Worm (Caenorhabditis elegans): ENCODE data around the gene miga-1.

Gene miga-1

ce11 chrV:12433105-12433504 lies 32.4 kb upstream of the miga-1 start:
- TF ChIP-seq ceh-13 (GFP tag; optimal IDR thresholded peaks at IDR 0.05) = no peak
- no peak for TF ChIP-seq sea-1 (GFP tag; conservative IDR thresholded peaks at IDR 0.05)
- no peak for TF ChIP-seq B0310.2 (tag; optimal IDR thresholded peaks at IDR 0.05)
- no peak for TF ChIP-seq tbx-11 (GFP tag; IDR thresholded peaks at IDR 0.05)
- TF ChIP-seq hnd-1 (tag; optimal IDR thresholded peaks at IDR 0.05) = no peak
- TF ChIP-seq scrt-1 (GFP tag; IDR thresholded peaks at IDR 0.05) = no peak
- TF ChIP-seq flt-1 (GFP tag; IDR thresholded peaks at IDR 0.05) = no peak
- TF ChIP-seq ceh-36 (tag; optimal IDR thresholded peaks at IDR 0.05) = no peak
- no peak for TF ChIP-seq aly-1 (tag; optimal IDR thresholded peaks at IDR 0.05)
- no peak for TF ChIP-seq ets-7 (tag; optimal IDR thresholded peaks at IDR 0.05)
- TF ChIP-seq tbx-37 (GFP tag; conservative IDR thresholded peaks at IDR 0.05) = no peak
- TF ChIP-seq F13C5.2 (tag; optimal IDR thresholded peaks at IDR 0.05) = no peak
- TF ChIP-seq pes-1 (GFP tag; IDR thresholded peaks at IDR 0.05) = no peak

ce11 chrV:12432111-12432510 lies 31.5 kb upstream of the miga-1 start, which contains the start of gene C54D10.13:
TSS of gene C54D10.13 (minus strand) at chrV:12432289.
- TF ChIP-seq aly-1 (tag; optimal IDR thresholded peaks at IDR 0.05) (no peak), tbx-37 (GFP tag; conservative IDR thresholded peaks at IDR 0.05) (no peak)

DNA sequence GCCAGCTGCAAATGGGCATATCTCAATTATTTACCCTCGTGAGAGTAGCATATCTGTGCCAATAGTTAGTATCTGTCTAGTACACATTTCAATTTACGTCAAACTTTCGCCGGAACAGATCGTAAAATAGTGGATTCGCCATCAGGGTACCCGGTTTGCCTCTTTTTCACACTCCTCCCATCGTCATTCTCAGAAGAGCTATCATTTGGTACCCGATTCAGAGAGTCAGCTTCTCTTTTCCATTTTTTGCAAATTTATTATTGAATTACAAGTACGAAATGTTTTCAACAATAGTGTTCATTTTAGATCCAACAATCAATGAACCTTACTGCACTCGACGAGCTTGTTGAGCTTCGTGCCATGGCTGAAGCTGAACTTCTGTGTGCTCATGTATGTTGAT lies 28.4 kb upstream of the miga-1 start, which contains the start of gene C54D10.5:
Gene C54D10.5 (plus strand): TSS at position 301 of the 400 bp plus-strand sequence.
- no peak for TF ChIP-seq scrt-1 (GFP tag; IDR thresholded peaks at IDR 0.05)
- no peak for TF ChIP-seq ceh-13 (GFP tag; optimal IDR thresholded peaks at IDR 0.05)
- no peak for TF ChIP-seq ama-1 (optimal IDR thresholded peaks at IDR 0.05)
- no peak for TF ChIP-seq tbx-11 (GFP tag; IDR thresholded peaks at IDR 0.05)

ce11 chrV:12427826-12428225 lies 27.2 kb upstream of the miga-1 start:
- no peak for TF ChIP-seq flt-1 (GFP tag; IDR thresholded peaks at IDR 0.05)
- TF ChIP-seq ceh-13 (GFP tag; optimal IDR thresholded peaks at IDR 0.05) = no peak
- TF ChIP-seq aly-1 (tag; optimal IDR thresholded peaks at IDR 0.05) = no peak
- no peak for TF ChIP-seq tbx-37 (GFP tag; conservative IDR thresholded peaks at IDR 0.05)
- no peak for TF ChIP-seq hnd-1 (tag; optimal IDR thresholded peaks at IDR 0.05)
- TF ChIP-seq scrt-1 (GFP tag; IDR thresholded peaks at IDR 0.05) = no peak
- no peak for TF ChIP-seq hmbx-1 (tag; optimal IDR thresholded peaks at IDR 0.05)
- no peak for TF ChIP-seq tbx-11 (GFP tag; IDR thresholded peaks at IDR 0.05)
- no peak for TF ChIP-seq hmg-4 (GFP tag; optimal IDR thresholded peaks at IDR 0.05)
- TF ChIP-seq pes-1 (GFP tag; IDR thresholded peaks at IDR 0.05) = no peak
- no peak for TF ChIP-seq ama-1 (optimal IDR thresholded peaks at IDR 0.05)
- TF ChIP-seq F13C5.2 (tag; optimal IDR thresholded peaks at IDR 0.05) = no peak
- no peak for TF ChIP-seq tra-4 (tag; optimal IDR thresholded peaks at IDR 0.05)
- no peak for TF ChIP-seq ets-7 (tag; optimal IDR thresholded peaks at IDR 0.05)
- no peak for TF ChIP-seq sea-1 (GFP tag; conservative IDR thresholded peaks at IDR 0.05)
- no peak for TF ChIP-seq ceh-36 (tag; optimal IDR thresholded peaks at IDR 0.05)
- no peak for TF ChIP-seq B0310.2 (tag; optimal IDR thresholded peaks at IDR 0.05)

DNA sequence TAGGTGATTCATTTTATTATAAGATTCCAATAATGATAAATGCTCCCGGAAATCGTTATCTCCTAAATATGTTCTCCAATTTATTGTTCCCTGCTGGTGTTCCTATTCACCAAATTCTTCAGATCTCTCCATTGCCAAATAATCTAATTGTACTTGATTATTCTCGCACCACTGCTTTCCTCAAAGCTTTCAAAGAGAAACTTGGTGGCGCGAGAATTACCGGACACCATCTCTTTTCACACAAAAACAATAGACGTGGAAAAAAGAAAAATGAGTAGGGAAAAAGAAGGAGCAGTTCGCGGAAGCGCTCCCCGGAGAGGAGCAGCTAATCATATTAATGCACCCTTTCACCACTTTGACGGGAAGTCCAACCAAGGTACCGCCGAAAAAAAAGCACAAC lies 20.7 kb upstream of the miga-1 start:
- TF ChIP-seq pes-1 (GFP tag; IDR thresholded peaks at IDR 0.05) = no peak
- TF ChIP-seq hnd-1 (tag; optimal IDR thresholded peaks at IDR 0.05) = no peak
- no peak for TF ChIP-seq tra-4 (tag; optimal IDR thresholded peaks at IDR 0.05)
- no peak for TF ChIP-seq hmbx-1 (tag; optimal IDR thresholded peaks at IDR 0.05)
- no peak for TF ChIP-seq tbx-37 (GFP tag; conservative IDR thresholded peaks at IDR 0.05)
- no peak for TF ChIP-seq sea-1 (GFP tag; conservative IDR thresholded peaks at IDR 0.05)
- no peak for TF ChIP-seq ceh-36 (tag; optimal IDR thresholded peaks at IDR 0.05)
- TF ChIP-seq tbx-11 (GFP tag; IDR thresholded peaks at IDR 0.05) = no peak
- no peak for TF ChIP-seq aly-1 (tag; optimal IDR thresholded peaks at IDR 0.05)
- no peak for TF ChIP-seq ama-1 (optimal IDR thresholded peaks at IDR 0.05)
- TF ChIP-seq flt-1 (GFP tag; IDR thresholded peaks at IDR 0.05) = no peak
- no peak for TF ChIP-seq F13C5.2 (tag; optimal IDR thresholded peaks at IDR 0.05)
- no peak for TF ChIP-seq ceh-13 (GFP tag; optimal IDR thresholded peaks at IDR 0.05)
- no peak for TF ChIP-seq ets-7 (tag; optimal IDR thresholded peaks at IDR 0.05)

DNA sequence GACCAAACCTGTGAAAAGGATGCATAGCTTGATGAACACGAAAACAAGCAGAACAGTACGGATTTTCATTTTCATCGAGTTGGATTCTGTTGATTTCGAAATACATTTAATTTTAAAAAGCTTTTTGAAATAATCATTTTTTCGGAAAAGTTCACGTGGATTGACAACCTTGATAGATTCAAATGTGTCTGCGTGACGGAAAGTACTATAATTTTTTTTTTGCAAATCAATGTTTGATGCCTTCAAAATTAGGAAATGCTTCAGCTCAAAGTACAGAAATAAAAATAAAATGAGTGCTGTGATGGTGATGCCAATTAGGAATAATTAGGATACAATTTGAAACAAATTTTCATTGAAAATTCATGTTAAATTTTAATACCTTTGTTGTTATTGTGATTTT lies 20.2 kb upstream of the miga-1 start, which contains the start of gene C54D10.4:
Gene C54D10.4 (minus strand): TSS at position 101 of the 400 bp plus-strand sequence.
- TF ChIP-seq pes-1 (GFP tag; IDR thresholded peaks at IDR 0.05) (no peak), ceh-13 (GFP tag; optimal IDR thresholded peaks at IDR 0.05) (no peak), hmbx-1 (tag; optimal IDR thresholded peaks at IDR 0.05) (no peak), ets-7 (tag; optimal IDR thresholded peaks at IDR 0.05) (no peak), hnd-1 (tag; optimal IDR thresholded peaks at IDR 0.05) (no peak), hmg-4 (GFP tag; optimal IDR thresholded peaks at IDR 0.05) (no peak), scrt-1 (GFP tag; IDR thresholded peaks at IDR 0.05) (no peak), tbx-11 (GFP tag; IDR thresholded peaks at IDR 0.05) (no peak)

DNA sequence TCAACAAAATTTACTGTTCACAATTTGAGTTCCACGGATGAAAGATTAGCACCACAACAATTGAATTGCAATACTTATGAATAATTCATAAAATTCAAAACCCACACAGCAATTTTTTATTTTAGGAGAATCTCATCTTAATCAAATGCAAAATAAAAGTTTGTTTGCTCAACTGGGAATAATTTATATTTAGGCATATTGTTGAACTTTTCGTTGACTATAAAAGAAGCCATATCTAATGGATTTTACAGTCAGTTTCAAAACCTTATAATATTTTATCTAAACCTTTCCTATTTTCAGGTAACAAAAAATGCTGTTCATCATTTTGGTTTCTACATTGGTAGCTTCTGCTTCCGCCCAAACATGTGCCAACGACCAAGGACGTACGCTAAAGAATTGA lies 17.6 kb upstream of the miga-1 start, which contains the start of gene C54D10.3:
Gene C54D10.3 (plus strand): TSS at position 301 of the 400 bp plus-strand sequence.
- no peak for TF ChIP-seq tbx-37 (GFP tag; conservative IDR thresholded peaks at IDR 0.05)
- TF ChIP-seq B0310.2 (tag; optimal IDR thresholded peaks at IDR 0.05) = no peak
- TF ChIP-seq hmg-4 (GFP tag; optimal IDR thresholded peaks at IDR 0.05) = no peak
- TF ChIP-seq sea-1 (GFP tag; conservative IDR thresholded peaks at IDR 0.05) = no peak
- no peak for TF ChIP-seq hmbx-1 (tag; optimal IDR thresholded peaks at IDR 0.05)
- no peak for TF ChIP-seq ceh-13 (GFP tag; optimal IDR thresholded peaks at IDR 0.05)
- no peak for TF ChIP-seq aly-1 (tag; optimal IDR thresholded peaks at IDR 0.05)
- no peak for TF ChIP-seq tra-4 (tag; optimal IDR thresholded peaks at IDR 0.05)
- no peak for TF ChIP-seq flt-1 (GFP tag; IDR thresholded peaks at IDR 0.05)
- TF ChIP-seq pes-1 (GFP tag; IDR thresholded peaks at IDR 0.05) = no peak
- no peak for TF ChIP-seq hnd-1 (tag; optimal IDR thresholded peaks at IDR 0.05)
- no peak for TF ChIP-seq ceh-36 (tag; optimal IDR thresholded peaks at IDR 0.05)

- TF ChIP-seq hmg-4 (GFP tag; optimal IDR thresholded peaks at IDR 0.05) (no peak), ceh-36 (tag; optimal IDR thresholded peaks at IDR 0.05) (no peak), F13C5.2 (tag; optimal IDR thresholded peaks at IDR 0.05) (no peak), ets-7 (tag; optimal IDR thresholded peaks at IDR 0.05) (no peak), hmbx-1 (tag; optimal IDR thresholded peaks at IDR 0.05) (no peak), ceh-13 (GFP tag; optimal IDR thresholded peaks at IDR 0.05) (no peak), aly-1 (tag; optimal IDR thresholded peaks at IDR 0.05) (no peak), ama-1 (optimal IDR thresholded peaks at IDR 0.05) (no peak), hnd-1 (tag; optimal IDR thresholded peaks at IDR 0.05) (no peak), B0310.2 (tag; optimal IDR thresholded peaks at IDR 0.05) (no peak), scrt-1 (GFP tag; IDR thresholded peaks at IDR 0.05) (no peak)
Observed at ce11 chrV:12417277-12417676, 16.6 kb upstream of the miga-1 start, which contains the start of gene cdr-3. TSS of gene cdr-3 (minus strand) at chrV:12417377.

Measured in whole organism, early embryonic.